Fruit fly (Drosophila melanogaster): Measurements from ENCODE around the gene Spn.

Gene Spn

DNA sequence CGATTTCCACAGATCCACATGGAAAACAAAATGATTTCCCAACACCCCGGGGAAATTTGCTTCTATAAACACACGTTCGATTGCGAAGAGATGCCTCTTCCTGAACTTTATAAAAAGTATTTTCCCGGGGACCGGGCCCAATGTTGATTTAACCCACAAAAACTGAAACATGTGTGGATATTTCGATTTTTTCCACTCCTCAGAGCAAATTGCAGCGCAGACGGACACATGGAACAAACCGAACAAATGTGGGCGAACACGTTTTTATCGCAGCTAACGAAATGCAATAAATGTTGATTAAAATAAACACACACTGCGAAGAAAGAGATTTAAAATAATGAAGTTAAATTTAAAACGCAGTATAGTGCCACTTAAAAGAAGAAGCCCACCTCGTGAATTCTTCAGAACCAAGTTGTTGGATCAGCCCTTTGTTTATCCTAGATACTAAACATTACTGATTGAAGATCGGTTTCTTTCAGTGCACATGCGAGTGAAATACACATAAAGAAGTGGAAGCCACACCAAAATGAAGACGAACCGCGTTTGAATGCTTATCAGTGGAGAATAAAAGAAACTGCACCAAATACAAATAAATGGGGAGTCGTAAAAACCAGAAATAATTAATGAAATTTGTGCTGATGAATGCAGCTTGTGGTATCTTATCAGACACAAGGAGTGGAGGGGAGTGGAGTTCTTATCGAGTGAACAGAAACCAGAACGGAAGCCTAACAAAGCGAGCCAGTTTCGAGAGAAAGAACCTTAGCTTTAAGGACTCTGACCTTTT lies 28.9 kb upstream of the Spn start (continued):
- peak; percentile 35 for TF ChIP-seq CG9876 (GFP tag; optimal IDR thresholded peaks at IDR 0.05)
- peak; percentile 66 for TF ChIP-seq CG43689 (GFP tag; IDR thresholded peaks at IDR 0.05)
- TF ChIP-seq al (GFP tag; IDR thresholded peaks at IDR 0.05): no peak
- TF ChIP-seq YL-1 (GFP tag; optimal IDR thresholded peaks at IDR 0.05): peak; percentile 17
- TF ChIP-seq twi (tag; optimal IDR thresholded peaks at IDR 0.05): peak; percentile 97
- TF ChIP-seq ftz-f1 (GFP tag; optimal IDR thresholded peaks at IDR 0.05): no peak
- peak; percentile 53 for TF ChIP-seq sima (GFP tag; optimal IDR thresholded peaks at IDR 0.05)
- no peak for TF ChIP-seq knrl (GFP tag; IDR thresholded peaks at IDR 0.05; ENCODE audit: partially characterized antibody)
- peak; percentile 82 for TF ChIP-seq Camta (GFP tag; optimal IDR thresholded peaks at IDR 0.05)
- TF ChIP-seq CG4617 (GFP tag; optimal IDR thresholded peaks at IDR 0.05; ENCODE audit: borderline replicate concordance): peak; percentile 57
- no peak for TF ChIP-seq amos (GFP tag; IDR thresholded peaks at IDR 0.05; ENCODE audit: partially characterized antibody)
- no peak for TF ChIP-seq Neu2 (GFP tag; optimal IDR thresholded peaks at IDR 0.05; ENCODE audit: borderline replicate concordance)
- TF ChIP-seq pnt (GFP tag; optimal IDR thresholded peaks at IDR 0.05): peak; percentile 58
- TF ChIP-seq CG15601 (tag; optimal IDR thresholded peaks at IDR 0.05): peak; percentile 86
- TF ChIP-seq CTCF (GFP tag; optimal IDR thresholded peaks at IDR 0.05): peak; percentile 46
- peak; percentile 58 for TF ChIP-seq CG10209 (GFP tag; optimal IDR thresholded peaks at IDR 0.05)
- TF ChIP-seq CG12391 (tag; optimal IDR thresholded peaks at IDR 0.05): peak; percentile 85
- peak; percentile 6 for TF ChIP-seq Hmr (GFP tag; optimal IDR thresholded peaks at IDR 0.05)
- peak; percentile 86 for TF ChIP-seq Xrp1 (GFP tag; IDR thresholded peaks at IDR 0.05)
- peak; percentile 46 for TF ChIP-seq CG18619 (GFP tag; optimal IDR thresholded peaks at IDR 0.05)
- peak; percentile 24 for TF ChIP-seq Nf-YC (tag; optimal IDR thresholded peaks at IDR 0.05)
- TF ChIP-seq jumu (GFP tag; optimal IDR thresholded peaks at IDR 0.05): peak; percentile 69
- TF ChIP-seq Mad (GFP tag; optimal IDR thresholded peaks at IDR 0.05): peak; percentile 51
- peak; percentile 83 for TF ChIP-seq CG14710 (tag; optimal IDR thresholded peaks at IDR 0.05)
- TF ChIP-seq CG5180 (GFP tag; optimal IDR thresholded peaks at IDR 0.05): peak; percentile 77
- TF ChIP-seq CG13894 (tag; optimal IDR thresholded peaks at IDR 0.05): no peak
- peak; percentile 71 for TF ChIP-seq tio (GFP tag; optimal IDR thresholded peaks at IDR 0.05)
- no peak for TF ChIP-seq Bgb (GFP tag; IDR thresholded peaks at IDR 0.05; ENCODE audit: partially characterized antibody)
- peak; percentile 57 for TF ChIP-seq CG9817 (tag; optimal IDR thresholded peaks at IDR 0.05)
- no peak for TF ChIP-seq pfk (GFP tag; optimal IDR thresholded peaks at IDR 0.05)
- peak; percentile 77 for TF ChIP-seq CG12071 (GFP tag; optimal IDR thresholded peaks at IDR 0.05)
- peak; percentile 37; the same call in 1 of the 2 replicates for TF ChIP-seq ro (GFP tag; IDR thresholded peaks at IDR 0.05)
- TF ChIP-seq CkIIα-i1 (GFP tag; IDR thresholded peaks at IDR 0.05): no peak
- TF ChIP-seq chm (GFP tag; IDR thresholded peaks at IDR 0.05): peak; percentile 88
- no peak for TF ChIP-seq Hr78 (GFP tag; optimal IDR thresholded peaks at IDR 0.05)
- TF ChIP-seq crp (GFP tag; optimal IDR thresholded peaks at IDR 0.05): peak in 1 of 2 experiments; percentile 22
- peak; percentile 14 for TF ChIP-seq Hand (GFP tag; optimal IDR thresholded peaks at IDR 0.05)
- TF ChIP-seq CG32767 (GFP tag; IDR thresholded peaks at IDR 0.05): peak; percentile 74
- TF ChIP-seq luna (GFP tag; optimal IDR thresholded peaks at IDR 0.05): peak; percentile 16
- peak; percentile 43 for TF ChIP-seq CG10274 (GFP tag; optimal IDR thresholded peaks at IDR 0.05)
- TF ChIP-seq CG13424 (tag; optimal IDR thresholded peaks at IDR 0.05): peak; percentile 84
- no peak for TF ChIP-seq CG15514 (GFP tag; optimal IDR thresholded peaks at IDR 0.05)
- TF ChIP-seq NC2α (GFP tag; optimal IDR thresholded peaks at IDR 0.05): peak; percentile 70
- no peak for TF ChIP-seq B-H2 (GFP tag; optimal IDR thresholded peaks at IDR 0.05)
- peak; percentile 44 for TF ChIP-seq CG13296 (GFP tag; optimal IDR thresholded peaks at IDR 0.05)
- TF ChIP-seq corto (GFP tag; optimal IDR thresholded peaks at IDR 0.05): peak; percentile 69
- TF ChIP-seq mld (GFP tag; IDR thresholded peaks at IDR 0.05; ENCODE audit: partially characterized antibody): no peak
- no peak for TF ChIP-seq HmgZ (tag; optimal IDR thresholded peaks at IDR 0.05)
